Worm (Caenorhabditis elegans): ENCODE data around the gene F40F8.5.

Gene F40F8.5

DNA sequence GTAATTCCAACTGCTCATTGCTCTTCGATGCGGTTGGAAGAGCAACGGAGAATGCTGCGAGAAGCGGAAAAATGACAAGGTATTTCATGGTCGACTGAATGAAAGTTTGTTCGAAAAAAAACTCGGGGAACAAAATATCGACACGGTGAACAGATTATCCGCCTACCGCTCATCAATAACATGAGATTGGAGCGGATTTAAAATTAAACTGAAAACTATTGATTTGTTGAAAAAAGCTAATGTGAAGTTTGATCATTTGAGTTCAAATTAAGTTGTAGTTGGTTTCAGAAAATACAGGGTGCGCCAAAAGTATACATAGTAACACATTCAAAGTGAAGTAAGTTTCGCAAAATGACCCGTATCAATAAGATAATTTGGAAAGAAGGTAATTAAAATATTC is 5.4 kb upstream of the F40F8.5 start, which contains the start of gene F40F8.4:
Gene F40F8.4 (minus strand): TSS at position 101 of the 400 bp plus-strand sequence.
- TF ChIP-seq ceh-45 (GFP tag; IDR thresholded peaks at IDR 0.05) (no peak), hlh-30 (tag; optimal IDR thresholded peaks at IDR 0.05; ENCODE audit: insufficient read depth) (no peak), eyg-1 (tag; optimal IDR thresholded peaks at IDR 0.05) (no peak), pha-4 (tag; optimal IDR thresholded peaks at IDR 0.05) (no peak), ceh-22 (tag; optimal IDR thresholded peaks at IDR 0.05) (no peak), ceh-24 (tag; optimal IDR thresholded peaks at IDR 0.05) (no peak), odd-2 (tag; optimal IDR thresholded peaks at IDR 0.05) (no peak), nfya-1 (tag; optimal IDR thresholded peaks at IDR 0.05) (no peak), unc-55 (GFP tag; optimal IDR thresholded peaks at IDR 0.05) (no peak), ama-1 (optimal IDR thresholded peaks at IDR 0.05) (no peak), pat-9 (tag; optimal IDR thresholded peaks at IDR 0.05) (no peak), lin-11 (tag; optimal IDR thresholded peaks at IDR 0.05) (no peak), elt-2 (tag; optimal IDR thresholded peaks at IDR 0.05) (no peak), Y22D7AL.16 (tag; optimal IDR thresholded peaks at IDR 0.05) (no peak), hlh-13 (GFP tag; optimal IDR thresholded peaks at IDR 0.05) (no peak), nhr-11 (tag; optimal IDR thresholded peaks at IDR 0.05) (no peak), fax-1 (tag; optimal IDR thresholded peaks at IDR 0.05) (no peak)

- TF ChIP-seq ets-4 (tag; optimal IDR thresholded peaks at IDR 0.05) (no peak), unc-55 (GFP tag; optimal IDR thresholded peaks at IDR 0.05) (peak; percentile 76)
Observed at ce11 chrII:11135773-11136172, 1.0 kb upstream of the F40F8.5 start.

DNA sequence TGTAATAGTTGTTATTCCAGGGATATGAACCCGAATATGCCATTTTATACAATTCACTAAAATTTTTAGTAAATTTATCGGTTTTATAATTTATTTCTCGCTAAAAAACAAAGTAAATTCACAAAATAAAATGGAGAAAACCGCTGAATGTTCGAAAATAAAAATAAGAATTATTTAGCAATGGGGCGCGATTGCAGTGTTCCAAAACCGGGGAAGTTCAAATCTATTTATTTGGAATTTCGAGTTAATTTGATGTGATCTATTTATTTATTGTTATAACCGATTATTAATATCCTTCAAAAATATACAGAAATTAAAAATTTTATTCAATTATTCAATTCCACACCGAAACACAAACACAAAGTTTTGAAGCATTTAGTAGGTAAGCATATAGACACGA is 2.2 kb downstream of the F40F8.5 start, which contains the start of gene F40F8.11:
Gene F40F8.11 (minus strand): TSS at position 49 of the 400 bp plus-strand sequence.
- TF ChIP-seq unc-42 (tag; optimal IDR thresholded peaks at IDR 0.05), result peak; percentile 4
- no peak for TF ChIP-seq hlh-15 (tag; optimal IDR thresholded peaks at IDR 0.05)
- TF ChIP-seq ceh-48 (tag; optimal IDR thresholded peaks at IDR 0.05), result no peak
- no peak for TF ChIP-seq pat-9 (tag; optimal IDR thresholded peaks at IDR 0.05)
- TF ChIP-seq lim-6 (tag; optimal IDR thresholded peaks at IDR 0.05), result no peak
- no peak for TF ChIP-seq pros-1 (tag; optimal IDR thresholded peaks at IDR 0.05)
- no peak for TF ChIP-seq nfya-1 (tag; optimal IDR thresholded peaks at IDR 0.05)
- TF ChIP-seq lin-11 (tag; optimal IDR thresholded peaks at IDR 0.05), result no peak

DNA sequence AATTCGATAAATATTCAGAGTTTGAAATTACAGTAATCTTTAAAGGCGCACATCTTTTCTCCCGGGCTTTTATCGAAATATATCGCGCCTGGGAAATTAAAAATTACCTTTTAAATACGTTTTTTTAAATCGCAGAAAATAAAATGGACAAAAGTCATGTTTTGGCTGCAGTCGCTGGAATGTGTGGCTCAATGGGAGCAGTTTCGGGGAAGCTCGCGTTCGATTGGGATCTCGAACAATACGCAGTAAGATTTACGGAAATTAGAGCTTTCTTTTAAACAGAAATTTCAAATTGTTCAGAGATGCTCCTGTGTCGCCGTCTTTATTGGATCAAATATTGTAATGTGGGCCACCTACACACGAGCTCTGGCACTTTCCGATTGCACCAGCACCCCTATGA is 5.2 kb downstream of the F40F8.5 start, which contains the start of gene F40F8.12:
Gene F40F8.12 (plus strand): TSS at position 301 of the 400 bp plus-strand sequence.
- TF ChIP-seq ztf-16 (tag; optimal IDR thresholded peaks at IDR 0.05) (no peak), odd-2 (tag; optimal IDR thresholded peaks at IDR 0.05) (no peak), Y22D7AL.16 (tag; optimal IDR thresholded peaks at IDR 0.05) (no peak), nfya-1 (tag; optimal IDR thresholded peaks at IDR 0.05) (no peak), gmeb-2 (tag; optimal IDR thresholded peaks at IDR 0.05) (no peak), pha-4 (tag; optimal IDR thresholded peaks at IDR 0.05) (no peak), elt-4 (tag; optimal IDR thresholded peaks at IDR 0.05) (no peak), ahr-1 (tag; optimal IDR thresholded peaks at IDR 0.05) (no peak), eyg-1 (tag; optimal IDR thresholded peaks at IDR 0.05) (no peak), dve-1 (tag; optimal IDR thresholded peaks at IDR 0.05) (no peak), lin-11 (tag; optimal IDR thresholded peaks at IDR 0.05) (no peak), ref-2 (tag; optimal IDR thresholded peaks at IDR 0.05) (no peak), ceh-6 (GFP tag; optimal IDR thresholded peaks at IDR 0.05) (no peak), fkh-10 (GFP tag; optimal IDR thresholded peaks at IDR 0.05) (no peak), sox-4 (tag; optimal IDR thresholded peaks at IDR 0.05) (no peak), unc-55 (GFP tag; optimal IDR thresholded peaks at IDR 0.05) (no peak), ceh-45 (GFP tag; IDR thresholded peaks at IDR 0.05) (no peak), che-1 (tag; optimal IDR thresholded peaks at IDR 0.05) (no peak), fax-1 (tag; optimal IDR thresholded peaks at IDR 0.05) (no peak)

- TF ChIP-seq lin-11 (tag; optimal IDR thresholded peaks at IDR 0.05) (no peak), elt-4 (tag; optimal IDR thresholded peaks at IDR 0.05) (no peak), ceh-30 (tag; optimal IDR thresholded peaks at IDR 0.05) (no peak), hlh-15 (tag; optimal IDR thresholded peaks at IDR 0.05) (no peak), odd-2 (tag; optimal IDR thresholded peaks at IDR 0.05) (no peak), ceh-2 (tag; optimal IDR thresholded peaks at IDR 0.05) (no peak), ceh-31 (tag; optimal IDR thresholded peaks at IDR 0.05) (no peak), pha-4 (tag; optimal IDR thresholded peaks at IDR 0.05) (no peak), pha-2 (tag; optimal IDR thresholded peaks at IDR 0.05) (no peak), gmeb-2 (tag; optimal IDR thresholded peaks at IDR 0.05) (no peak), nhr-11 (tag; optimal IDR thresholded peaks at IDR 0.05) (no peak), ceh-24 (tag; optimal IDR thresholded peaks at IDR 0.05) (no peak), ceh-6 (GFP tag; optimal IDR thresholded peaks at IDR 0.05) (no peak), npax-4 (tag; optimal IDR thresholded peaks at IDR 0.05) (no peak), ceh-48 (tag; optimal IDR thresholded peaks at IDR 0.05) (no peak), ama-1 (optimal IDR thresholded peaks at IDR 0.05) (no peak), T23F11.4 (GFP tag; optimal IDR thresholded peaks at IDR 0.05) (no peak)
Observed at ce11 chrII:11128989-11129388, 5.7 kb downstream of the F40F8.5 start, which contains the start of gene F40F8.3. TSS of gene F40F8.3 (plus strand) at chrII:11129289.

Data from whole organism, late embryonic.